Fruit fly (Drosophila melanogaster) whole organism, embryonic: ENCODE measurements around the gene CG7183.

Experiments used
- CG10267 ChIP-seq: fragments of 200-800 bp; sonication (Bioruptor generic); optimal IDR thresholded peaks from 2 replicates; lab custom pipeline; 2018; ENCODE audit warnings: missing biosample characterization, mild to moderate bottlenecking, missing genetic modification characterization, moderate library complexity
- CG10959 ChIP-seq: fragments of 200-800 bp; sonication (Bioruptor generic); IDR thresholded peaks from 2 replicates; pipeline ENCODE4 v1.3.6; 2022; ENCODE audit warnings: missing biosample characterization, missing genetic modification characterization
- CG12219 ChIP-seq: fragments of 200-800 bp; sonication (Bioruptor generic); optimal IDR thresholded peaks from 3 replicates; lab custom pipeline; 2018; ENCODE audit warnings: missing biosample characterization, mild to moderate bottlenecking, missing genetic modification characterization
- CG12391 ChIP-seq: fragments of 200-800 bp; sonication (Bioruptor generic); optimal IDR thresholded peaks from 3 replicates; lab custom pipeline; 2018; ENCODE audit warnings: missing biosample characterization, mild to moderate bottlenecking, missing genetic modification characterization, moderate library complexity
- CG12942 ChIP-seq: fragments of 200-800 bp; sonication (Bioruptor generic); optimal IDR thresholded peaks from 3 replicates; lab custom pipeline; 2016; ENCODE audit warnings: missing biosample characterization, missing genetic modification characterization
- CG13123 ChIP-seq: fragments of 200-800 bp; sonication (Bioruptor generic); optimal IDR thresholded peaks from 2 replicates; lab custom pipeline; 2016; ENCODE audit warnings: missing biosample characterization, missing genetic modification characterization
- CG18011 ChIP-seq: fragments of 200-800 bp; sonication (Bioruptor generic); optimal IDR thresholded peaks from 2 replicates; lab custom pipeline; 2017; ENCODE audit warnings: missing biosample characterization, missing genetic modification characterization, mild to moderate bottlenecking, moderate library complexity, missing genotype
- CG18262 ChIP-seq: fragments of 200-800 bp; optimal IDR thresholded peaks from 3 replicates; lab custom pipeline; 2019; ENCODE audit warnings: missing biosample characterization, mild to moderate bottlenecking, missing genetic modification characterization, moderate library complexity
- CG3065 ChIP-seq: fragments of 200-800 bp; sonication (Bioruptor generic); optimal IDR thresholded peaks from 2 replicates; lab custom pipeline; 2016; ENCODE audit warnings: missing biosample characterization, missing genetic modification characterization
- CG3163 ChIP-seq: fragments of 200-800 bp; sonication (Bioruptor generic); optimal IDR thresholded peaks from 3 replicates; lab custom pipeline; 2016; ENCODE audit warnings: missing biosample characterization, missing genetic modification characterization
- CG33213 ChIP-seq: fragments of 200-800 bp; sonication (Bioruptor generic); optimal IDR thresholded peaks from 3 replicates; lab custom pipeline; 2016; ENCODE audit warnings: missing biosample characterization, missing genetic modification characterization
- CG3995 ChIP-seq: fragments of 200-800 bp; sonication (Bioruptor generic); optimal IDR thresholded peaks from 3 replicates; lab custom pipeline; 2016; ENCODE audit warnings: missing biosample characterization, missing genetic modification characterization
- CG4820 ChIP-seq: fragments of 200-800 bp; sonication (Bioruptor generic); optimal IDR thresholded peaks from 3 replicates; lab custom pipeline; 2016; ENCODE audit warnings: missing biosample characterization, missing genetic modification characterization
- CG6272 ChIP-seq: fragments of 200-800 bp; sonication (Bioruptor generic); IDR thresholded peaks from 2 replicates; pipeline ENCODE4 v1.3.6; 2022; ENCODE audit warnings: missing biosample characterization, missing genetic modification characterization
- CG7372 ChIP-seq: fragments of 200-800 bp; sonication (Bioruptor generic); IDR thresholded peaks from 2 replicates; pipeline ENCODE4 v1.3.6; 2022; ENCODE audit warnings: missing biosample characterization, missing genetic modification characterization
- CG7839 ChIP-seq: fragments of 200-800 bp; sonication (Bioruptor generic); optimal IDR thresholded peaks from 3 replicates; lab custom pipeline; 2018; ENCODE audit warnings: missing biosample characterization, mild to moderate bottlenecking, missing genetic modification characterization, moderate library complexity
- CG8089 ChIP-seq: fragments of 200-800 bp; sonication (Bioruptor generic); optimal IDR thresholded peaks from 3 replicates; lab custom pipeline; 2016; ENCODE audit warnings: missing biosample characterization, missing genetic modification characterization
- CG8388 ChIP-seq: fragments of 200-800 bp; sonication (Bioruptor generic); optimal IDR thresholded peaks from 2 replicates; lab custom pipeline; 2019; ENCODE audit warnings: missing biosample characterization, mild to moderate bottlenecking, missing genetic modification characterization, moderate library complexity
- CG8478 ChIP-seq: fragments of >200 bp; optimal IDR thresholded peaks from 2 replicates; lab custom pipeline; 2018
- CG9727 ChIP-seq: fragments of 200-800 bp; sonication (Bioruptor generic); optimal IDR thresholded peaks from 3 replicates; lab custom pipeline; 2017; ENCODE audit warnings: missing biosample characterization, mild to moderate bottlenecking, missing genetic modification characterization
- CHES-1-like ChIP-seq: fragments of 200-800 bp; sonication (Bioruptor generic); optimal IDR thresholded peaks from 2 replicates; lab custom pipeline; 2016; ENCODE audit warnings: missing biosample characterization, missing genetic modification characterization
- Dip3 ChIP-seq: fragments of 200-800 bp; sonication (Bioruptor generic); optimal IDR thresholded peaks from 3 replicates; lab custom pipeline; 2016; ENCODE audit warnings: missing biosample characterization, missing genetic modification characterization
- Elba2 ChIP-seq: fragments of 200-800 bp; sonication (Bioruptor generic); optimal IDR thresholded peaks from 3 replicates; lab custom pipeline; 2016; ENCODE audit warnings: missing biosample characterization, missing genetic modification characterization
- Gsc ChIP-seq: fragments of 200-800 bp; sonication (Bioruptor generic); IDR thresholded peaks from 2 replicates; pipeline ENCODE4 v1.3.6; 2022; ENCODE audit warnings: missing biosample characterization, missing genetic modification characterization
- Hr39 ChIP-seq: fragments of >200 bp; optimal IDR thresholded peaks from 2 replicates; lab custom pipeline; 2017
- Hr51 ChIP-seq, 2 experiments: fragments of 200-800 bp; sonication (Bioruptor generic); optimal IDR thresholded peaks; 2 replicates in 1 of 2; 3 replicates in 1 of 2; lab custom pipeline; 2016 to 2018; ENCODE audit warnings: missing biosample characterization in 2 of 2, missing genetic modification characterization in 2 of 2, mild to moderate bottlenecking in 1 of 2, moderate library complexity in 1 of 2
- Med ChIP-seq: fragments of 200-800 bp; sonication (Bioruptor generic); peaks from one replicate; lab custom pipeline; 2016; ENCODE audit warnings: missing biosample characterization, missing genetic modification characterization, mild to moderate bottlenecking, inconsistent platforms, moderate library complexity
- Mes4 ChIP-seq: fragments of 200-800 bp; sonication (Bioruptor generic); optimal IDR thresholded peaks from 2 replicates; lab custom pipeline; 2016; ENCODE audit warnings: missing biosample characterization, missing genetic modification characterization
- NFAT ChIP-seq: fragments of 200-800 bp; sonication (Bioruptor generic); IDR thresholded peaks from 2 replicates; pipeline ENCODE4 v1.3.6; 2022; ENCODE audit warnings: missing biosample characterization, missing genetic modification characterization
- PHDP ChIP-seq: fragments of 200-800 bp; sonication (Bioruptor generic); optimal IDR thresholded peaks from 3 replicates; lab custom pipeline; 2018; ENCODE audit warnings: missing biosample characterization, mild to moderate bottlenecking, missing genetic modification characterization, moderate library complexity
- Side ChIP-seq: fragments of 200-800 bp; sonication (Bioruptor generic); optimal IDR thresholded peaks from 2 replicates; lab custom pipeline; 2016; ENCODE audit warnings: missing biosample characterization, missing genetic modification characterization
- TFAM ChIP-seq: fragments of 200-800 bp; sonication (Bioruptor generic); optimal IDR thresholded peaks from 2 replicates; lab custom pipeline; 2017; ENCODE audit warnings: missing biosample characterization, missing genetic modification characterization, inconsistent platforms
- Vsx1 ChIP-seq: fragments of 200-800 bp; sonication (Bioruptor generic); optimal IDR thresholded peaks from 2 replicates; lab custom pipeline; 2017; ENCODE audit warnings: missing biosample characterization, mild to moderate bottlenecking, missing genetic modification characterization, missing genetic modification reagents
- ap ChIP-seq: fragments of 200-800 bp; sonication (Bioruptor generic); IDR thresholded peaks from 2 replicates; pipeline ENCODE4 v1.3.6; 2022; ENCODE audit warnings: missing biosample characterization, missing genetic modification characterization
- ato ChIP-seq: fragments of 200-800 bp; sonication (Bioruptor generic); IDR thresholded peaks from 2 replicates; pipeline ENCODE4 v1.3.6; 2022; ENCODE audit warnings: missing biosample characterization, missing genetic modification characterization; ENCODE audit not compliant: partially characterized antibody
- br ChIP-seq: fragments of >200 bp; optimal IDR thresholded peaks from 2 replicates; lab custom pipeline; 2017
- bsh ChIP-seq, 2 experiments: fragments of 200-800 bp; sonication (Bioruptor generic); optimal IDR thresholded peaks; 2 replicates each; lab custom pipeline; 2017 to 2018; ENCODE audit warnings: mild to moderate bottlenecking in 2 of 2, missing biosample characterization in 2 of 2, missing genetic modification characterization in 2 of 2, moderate library complexity in 1 of 2
- crp ChIP-seq, 2 experiments: fragments of 200-800 bp; sonication (Bioruptor generic); optimal IDR thresholded peaks; 2 replicates in 1 of 2; 3 replicates in 1 of 2; lab custom pipeline; 2017; ENCODE audit warnings: missing biosample characterization in 2 of 2, missing genetic modification characterization in 2 of 2, mild to moderate bottlenecking in 1 of 2, moderate library complexity in 1 of 2
- eve ChIP-seq, 2 experiments: fragments of >200 bp; optimal IDR thresholded peaks; 2 replicates each; lab custom pipeline; 2017; ENCODE audit warnings: missing biosample characterization in 2 of 2, missing genetic modification characterization in 2 of 2
- gfzf ChIP-seq: fragments of 200-800 bp; sonication (Bioruptor generic); optimal IDR thresholded peaks from 2 replicates; lab custom pipeline; 2016; ENCODE audit warnings: missing biosample characterization, mild to moderate bottlenecking, missing genetic modification characterization, moderate library complexity
- ham ChIP-seq: fragments of 200-800 bp; sonication (Bioruptor generic); IDR thresholded peaks from 2 replicates; pipeline ENCODE4 v1.3.6; 2022; ENCODE audit warnings: missing biosample characterization, missing genetic modification characterization
- hth ChIP-seq: fragments of >200 bp; optimal IDR thresholded peaks from 2 replicates; lab custom pipeline; 2017; ENCODE audit warnings: inconsistent platforms
- inv ChIP-seq: fragments of 200-800 bp; sonication (Bioruptor generic); IDR thresholded peaks from 2 replicates; pipeline ENCODE4 v1.3.6; 2022; ENCODE audit warnings: missing biosample characterization, missing genetic modification characterization; ENCODE audit not compliant: partially characterized antibody
- luna ChIP-seq: fragments of 200-800 bp; sonication (Bioruptor generic); optimal IDR thresholded peaks from 2 replicates; lab custom pipeline; 2016; ENCODE audit warnings: missing biosample characterization, missing genetic modification characterization
- ranshi ChIP-seq: fragments of 200-800 bp; sonication (Bioruptor generic); IDR thresholded peaks from 2 replicates; pipeline ENCODE4 v1.3.6; 2022; ENCODE audit warnings: missing biosample characterization, missing genetic modification characterization
- sc ChIP-seq, 3 experiments: fragments of >200 bp in 2 of 3; fragments of 200-800 bp in 1 of 3; sonication (Bioruptor generic) in 1 of 3; optimal IDR thresholded peaks; 2 replicates in 2 of 3; 3 replicates in 1 of 3; lab custom pipeline; 2017; ENCODE audit warnings: mild to moderate bottlenecking in 1 of 3, missing biosample characterization in 1 of 3, missing genetic modification characterization in 1 of 3, missing genetic modification reagents in 1 of 3
- slbo ChIP-seq: fragments of 200-800 bp; sonication (Bioruptor generic); IDR thresholded peaks from 2 replicates; pipeline ENCODE4 v1.3.6; 2022; ENCODE audit warnings: missing biosample characterization, missing genetic modification characterization
- ssp ChIP-seq: fragments of 200-800 bp; sonication (Bioruptor generic); IDR thresholded peaks from 2 replicates; pipeline ENCODE4 v1.3.6; 2022; ENCODE audit warnings: missing biosample characterization, missing genetic modification characterization
- tgo ChIP-seq: fragments of 200-800 bp; sonication (Bioruptor generic); IDR thresholded peaks from 3 replicates; pipeline ENCODE4 v1.3.6; 2022; ENCODE audit warnings: missing biosample characterization, missing genetic modification characterization
- wor ChIP-seq: fragments of 200-800 bp; sonication (Bioruptor generic); IDR thresholded peaks from 2 replicates; pipeline ENCODE4 v1.3.6; 2022; ENCODE audit warnings: missing biosample characterization, missing genetic modification characterization
- zen2 ChIP-seq: fragments of 200-800 bp; sonication (Bioruptor generic); IDR thresholded peaks from 3 replicates; pipeline ENCODE4 v1.3.6; 2022; ENCODE audit warnings: missing biosample characterization, missing genetic modification characterization; ENCODE audit not compliant: partially characterized antibody

CG7183 gene

DNA sequence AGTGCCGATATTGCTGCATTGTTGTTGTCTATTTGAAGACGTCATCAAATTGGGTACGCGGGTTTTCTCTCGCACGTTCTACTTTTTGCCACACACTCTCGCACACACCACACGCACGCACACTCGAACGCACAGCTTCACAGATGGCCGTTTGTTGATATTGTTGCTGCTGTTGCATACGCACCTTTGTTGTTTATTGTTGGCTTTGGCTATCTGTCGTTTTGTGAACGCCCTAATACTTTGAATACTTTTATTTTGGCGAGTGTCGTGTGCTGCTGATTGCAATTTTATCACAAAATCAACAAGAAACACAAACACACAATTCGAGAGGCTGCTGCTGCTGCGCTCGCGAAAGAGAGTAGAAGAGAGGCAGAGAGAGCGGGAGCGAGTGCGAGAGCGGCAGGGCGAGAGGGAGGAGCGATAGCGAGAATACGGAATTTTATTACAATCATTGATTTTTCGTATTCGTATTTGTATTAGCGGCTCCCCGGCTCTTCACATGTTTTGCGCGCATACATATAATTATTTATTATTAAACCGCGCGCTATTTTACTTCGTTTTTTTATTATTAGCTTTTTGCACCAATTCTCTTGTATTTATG lies 21.9 kb downstream of the CG7183 start (continued):
- TF ChIP-seq ssp (GFP tag; lab: Robert Waterston, UW) (no peak), Hr51 (GFP tag; optimal IDR thresholded peaks at IDR 0.05; lab: Kevin White, UChicago) (peak in 1 of 2 experiments; percentile 1), br (lab: Kevin White, UChicago) (no peak), inv (GFP tag; lab: Robert Waterston, UW) (no peak), CG6272 (GFP tag; lab: Robert Waterston, UW) (no peak), bsh (GFP tag; optimal IDR thresholded peaks at IDR 0.05; lab: Kevin White, UChicago) (peak in 1 of 2 experiments; percentile 39), zen2 (GFP tag; lab: Robert Waterston, UW) (no peak), NFAT (GFP tag; lab: Robert Waterston, UW) (no peak), CG9727 (peak; percentile 70), Hr39 (no peak), ap (GFP tag; lab: Robert Waterston, UW) (no peak), Vsx1 (GFP tag; lab: Kevin White, UChicago) (peak; percentile 36), crp (GFP tag; optimal IDR thresholded peaks at IDR 0.05; lab: Kevin White, UChicago) (no peak), CG13123 (peak; percentile 39), Mes4 (peak; percentile 38), CG7372 (GFP tag; lab: Robert Waterston, UW) (no peak), CG10267 (peak; percentile 12), eve (GFP tag; optimal IDR thresholded peaks at IDR 0.05; lab: Kevin White, UChicago) (no peak), CG18262 (tag; lab: Kevin White, UChicago) (peak; percentile 36), CHES-1-like (GFP tag; lab: Kevin White, UChicago) (peak; percentile 44), sc (optimal IDR thresholded peaks at IDR 0.05; lab: Kevin White, UChicago) (no peak), sc (GFP tag; optimal IDR thresholded peaks at IDR 0.05; lab: Kevin White, UChicago) (no peak), wor (GFP tag; lab: Robert Waterston, UW) (no peak), CG18011 (GFP tag; lab: Kevin White, UChicago) (no peak), CG4820 (GFP tag; lab: Kevin White, UChicago) (peak; percentile 10), CG10959 (no peak), ato (GFP tag; lab: Robert Waterston, UW) (no peak), CG33213 (GFP tag; lab: Kevin White, UChicago) (peak; percentile 46), CG12219 (GFP tag; lab: Kevin White, UChicago) (peak; percentile 55), tgo (no peak), Med (GFP tag; lab: Kevin White, UChicago) (peak; percentile 93), Side (GFP tag; lab: Kevin White, UChicago) (peak; percentile 22), CG8388 (GFP tag; lab: Kevin White, UChicago) (no peak), CG3163 (GFP tag; lab: Kevin White, UChicago) (peak; percentile 27), CG3995 (no peak), luna (no peak), gfzf (GFP tag; lab: Kevin White, UChicago) (no peak), hth (lab: Kevin White, UChicago) (no peak), CG12942 (GFP tag; lab: Kevin White, UChicago) (peak; percentile 34), CG3065 (no peak), CG8478 (lab: Kevin White, UChicago) (no peak), ham (GFP tag; lab: Robert Waterston, UW) (no peak), Gsc (GFP tag; lab: Robert Waterston, UW) (no peak), slbo (GFP tag; lab: Robert Waterston, UW) (no peak), CG12391 (tag; lab: Kevin White, UChicago) (peak; percentile 25), PHDP (tag; lab: Kevin White, UChicago) (peak; percentile 30), ranshi (GFP tag; lab: Robert Waterston, UW) (no peak), TFAM (GFP tag; lab: Kevin White, UChicago) (no peak), CG8089 (GFP tag; lab: Kevin White, UChicago) (peak; percentile 47), Dip3 (GFP tag; lab: Kevin White, UChicago) (no peak), CG7839 (no peak), Elba2 (GFP tag; lab: Kevin White, UChicago) (peak; percentile 36)
